Worm (Caenorhabditis elegans): ENCODE data around the gene F32A5.4.

The F32A5.4 gene

ce11 chrII:7269783-7270182 is 40.8 kb downstream of the F32A5.4 start:
- TF ChIP-seq madf-5 (GFP tag; IDR thresholded peaks at IDR 0.05), result no peak
- TF ChIP-seq lin-39 (tag; optimal IDR thresholded peaks at IDR 0.05), result no peak
- TF ChIP-seq Y105C5A.15 (GFP tag; IDR thresholded peaks at IDR 0.05), result no peak
- TF ChIP-seq rbr-2 (tag; optimal IDR thresholded peaks at IDR 0.05), result no peak
- TF ChIP-seq dmd-6 (GFP tag; IDR thresholded peaks at IDR 0.05), result peak; percentile 95
- TF ChIP-seq mxl-3 (GFP tag; optimal IDR thresholded peaks at IDR 0.05), result no peak
- TF ChIP-seq lin-38 (GFP tag; IDR thresholded peaks at IDR 0.05), result no peak
- TF ChIP-seq ztf-7 (tag; optimal IDR thresholded peaks at IDR 0.05), result no peak
- TF ChIP-seq ceh-32 (tag; optimal IDR thresholded peaks at IDR 0.05; ENCODE audit: poor library complexity), result no peak
- TF ChIP-seq daf-19 (GFP tag; conservative IDR thresholded peaks at IDR 0.05), result no peak
- peak; percentile 52 for TF ChIP-seq nhr-28 (tag; optimal IDR thresholded peaks at IDR 0.05)
- no peak for TF ChIP-seq zip-2 (tag; optimal IDR thresholded peaks at IDR 0.05)

ce11 chrII:7272513-7272912 is 43.6 kb downstream of the F32A5.4 start:
- peak; percentile 55 for TF ChIP-seq nhr-28 (tag; optimal IDR thresholded peaks at IDR 0.05)
- no peak for TF ChIP-seq zfp-3 (GFP tag; conservative IDR thresholded peaks at IDR 0.05)
- peak; percentile 15 for TF ChIP-seq mxl-3 (GFP tag; optimal IDR thresholded peaks at IDR 0.05)
- TF ChIP-seq hlh-30 (tag; optimal IDR thresholded peaks at IDR 0.05; ENCODE audit: insufficient read depth), result peak; percentile 66
- TF ChIP-seq hlh-11 (tag; optimal IDR thresholded peaks at IDR 0.05), result peak; percentile 48
- peak in 1 of 2 experiments; percentile 51 for TF ChIP-seq mdl-1 (tag; optimal IDR thresholded peaks at IDR 0.05)
- TF ChIP-seq dmd-6 (GFP tag; IDR thresholded peaks at IDR 0.05), result peak; percentile 30; the same call in 1 of the 2 replicates
- TF ChIP-seq nhr-48 (tag; optimal IDR thresholded peaks at IDR 0.05), result peak; percentile 58
- no peak for TF ChIP-seq lin-38 (GFP tag; IDR thresholded peaks at IDR 0.05)
- no peak for TF ChIP-seq fos-1 (tag; optimal IDR thresholded peaks at IDR 0.05)
- TF ChIP-seq unc-62 (GFP tag; optimal IDR thresholded peaks at IDR 0.05 in 1 of 2), result peak in 1 of 2 experiments; percentile 44
- TF ChIP-seq unc-62 (tag; optimal IDR thresholded peaks at IDR 0.05), result no peak
- no peak for TF ChIP-seq daf-16 (GFP tag; optimal IDR thresholded peaks at IDR 0.05)
- peak; percentile 37 for TF ChIP-seq daf-16 (tag; optimal IDR thresholded peaks at IDR 0.05)

ce11 chrII:7273517-7273916 is 44.6 kb downstream of the F32A5.4 start:
- TF ChIP-seq daf-16 (GFP tag; optimal IDR thresholded peaks at IDR 0.05), result no peak
- TF ChIP-seq daf-16 (tag; optimal IDR thresholded peaks at IDR 0.05), result peak; percentile 20
- no peak for TF ChIP-seq F44E2.7 (GFP tag; IDR thresholded peaks at IDR 0.05)
- peak; percentile 79 for TF ChIP-seq dmd-6 (GFP tag; IDR thresholded peaks at IDR 0.05)
- peak; percentile 34; the same call in 1 of the 2 replicates for TF ChIP-seq tra-1 (GFP tag; IDR thresholded peaks at IDR 0.05)
- peak; percentile 29 for TF ChIP-seq dve-1 (tag; optimal IDR thresholded peaks at IDR 0.05; ENCODE audit: insufficient read depth)
- no peak for TF ChIP-seq daf-19 (GFP tag; conservative IDR thresholded peaks at IDR 0.05)
- TF ChIP-seq pqm-1 (tag; optimal IDR thresholded peaks at IDR 0.05), result peak; percentile 93
- 0 out of 2 replicates have a peak, but pooled peaks have one; percentile 41 for TF ChIP-seq php-3 (GFP tag; IDR thresholded peaks at IDR 0.05)
- no peak for TF ChIP-seq ceh-44 (GFP tag; IDR thresholded peaks at IDR 0.05)
- TF ChIP-seq Y5F2A.4 (GFP tag; optimal IDR thresholded peaks at IDR 0.05), result no peak
- TF ChIP-seq ZK337.2 (GFP tag; IDR thresholded peaks at IDR 0.05), result no peak
- TF ChIP-seq lin-1 (GFP tag; IDR thresholded peaks at IDR 0.05), result 0 out of 2 replicates have a peak, but pooled peaks have one; percentile 22
- peak; percentile 94 for TF ChIP-seq mxl-3 (GFP tag; optimal IDR thresholded peaks at IDR 0.05)
- TF ChIP-seq zfp-3 (GFP tag; conservative IDR thresholded peaks at IDR 0.05), result no peak
- peak in 1 of 2 experiments; percentile 37 for TF ChIP-seq mdl-1 (tag; optimal IDR thresholded peaks at IDR 0.05)
- peak; percentile 52 for TF ChIP-seq nhr-48 (tag; optimal IDR thresholded peaks at IDR 0.05)
- no peak for TF ChIP-seq nhr-10 (tag; optimal IDR thresholded peaks at IDR 0.05)
- no peak for TF ChIP-seq nhr-41 (GFP tag; IDR thresholded peaks at IDR 0.05)
- peak; percentile 78 for TF ChIP-seq hlh-11 (tag; optimal IDR thresholded peaks at IDR 0.05)
- no peak for TF ChIP-seq dpl-1 (GFP tag; optimal IDR thresholded peaks at IDR 0.05)
- no peak for TF ChIP-seq ceh-28 (tag; optimal IDR thresholded peaks at IDR 0.05)
- peak; percentile 14 for TF ChIP-seq nhr-28 (tag; optimal IDR thresholded peaks at IDR 0.05)
- no peak for TF ChIP-seq hmg-1.1 (GFP tag; IDR thresholded peaks at IDR 0.05)
- TF ChIP-seq daf-8 (GFP tag; IDR thresholded peaks at IDR 0.05), result no peak
- TF ChIP-seq ceh-20 (GFP tag; IDR thresholded peaks at IDR 0.05), result no peak
- TF ChIP-seq hlh-30 (tag; optimal IDR thresholded peaks at IDR 0.05; ENCODE audit: insufficient read depth), result peak; percentile 49
- TF ChIP-seq ztf-7 (tag; optimal IDR thresholded peaks at IDR 0.05), result no peak
- TF ChIP-seq unc-62 (GFP tag; optimal IDR thresholded peaks at IDR 0.05 in 1 of 2), result peak in 1 of 2 experiments; percentile 75
- no peak for TF ChIP-seq unc-62 (tag; optimal IDR thresholded peaks at IDR 0.05)
- peak; percentile 62 for TF ChIP-seq aha-1 (tag)
